Worm (Caenorhabditis elegans): ENCODE data around the gene rabn-5.
A peak's percentile ranks its signal among the peaks of the same experiment; 100 is the strongest.

Gene rabn-5

ce11 chrIII:5838159-5839046 lies 25.9 kb upstream of the rabn-5 start (continued):
- TF ChIP-seq alr-1 (tag; optimal IDR thresholded peaks at IDR 0.05): no peak
- TF ChIP-seq crh-2 (tag; optimal IDR thresholded peaks at IDR 0.05): peak; percentile 92
- TF ChIP-seq nhr-77 (tag; optimal IDR thresholded peaks at IDR 0.05): no peak
- no peak for TF ChIP-seq lin-11 (tag; optimal IDR thresholded peaks at IDR 0.05)
- peak in 1 of 2 experiments; percentile 58 for TF ChIP-seq lsy-2 (tag; optimal IDR thresholded peaks at IDR 0.05)
- peak; percentile 96 for TF ChIP-seq elt-1 (tag; optimal IDR thresholded peaks at IDR 0.05)
- peak; percentile 62 for TF ChIP-seq nhr-129 (tag; optimal IDR thresholded peaks at IDR 0.05)
- TF ChIP-seq ztf-11 (tag; optimal IDR thresholded peaks at IDR 0.05): no peak

DNA sequence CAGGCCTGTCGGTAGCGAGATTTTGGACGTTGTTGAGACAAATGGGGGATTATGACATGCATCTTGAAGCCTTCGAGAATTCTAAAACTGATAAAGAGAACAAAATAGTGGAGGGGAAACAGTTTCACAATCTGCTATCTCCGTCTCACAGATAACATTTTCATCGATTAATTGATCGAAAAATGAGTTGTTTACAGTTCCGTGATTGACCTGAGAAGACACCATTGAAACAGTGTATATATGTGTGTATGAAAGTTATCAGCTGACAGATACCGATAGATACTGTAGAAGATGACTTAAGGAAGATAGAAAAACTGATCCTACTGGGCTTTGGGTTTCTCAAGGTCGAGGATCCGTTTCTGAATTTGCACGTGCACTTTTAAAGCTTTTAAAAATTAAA lies 25.2 kb upstream of the rabn-5 start:
- TF ChIP-seq sma-9 (GFP tag; optimal IDR thresholded peaks at IDR 0.05) (peak; percentile 61), sma-9 (tag; optimal IDR thresholded peaks at IDR 0.05) (no peak), egl-27 (tag; optimal IDR thresholded peaks at IDR 0.05) (peak; percentile 59), dmd-4 (tag; optimal IDR thresholded peaks at IDR 0.05) (no peak), unc-55 (GFP tag; optimal IDR thresholded peaks at IDR 0.05) (no peak), nhr-23 (tag; optimal IDR thresholded peaks at IDR 0.05) (no peak), ztf-1 (GFP tag; conservative IDR thresholded peaks at IDR 0.05) (no peak), lin-39 (tag; optimal IDR thresholded peaks at IDR 0.05) (no peak), sem-4 (tag; optimal IDR thresholded peaks at IDR 0.05) (no peak), lsy-2 (tag; optimal IDR thresholded peaks at IDR 0.05) (peak in 1 of 2 experiments; percentile 32), nhr-6 (tag; optimal IDR thresholded peaks at IDR 0.05) (no peak), nhr-129 (tag; optimal IDR thresholded peaks at IDR 0.05) (peak; percentile 26), sma-3 (GFP tag; optimal IDR thresholded peaks at IDR 0.05) (no peak), unc-39 (tag; optimal IDR thresholded peaks at IDR 0.05) (no peak), Y55F3AM.14 (GFP tag; optimal IDR thresholded peaks at IDR 0.05) (no peak), nhr-12 (tag; optimal IDR thresholded peaks at IDR 0.05) (no peak), ztf-4 (tag; optimal IDR thresholded peaks at IDR 0.05) (no peak), lin-11 (tag; optimal IDR thresholded peaks at IDR 0.05) (no peak), unc-62 (GFP tag; optimal IDR thresholded peaks at IDR 0.05) (no peak), snpc-4 (tag; optimal IDR thresholded peaks at IDR 0.05) (no peak), gmeb-1 (tag; optimal IDR thresholded peaks at IDR 0.05) (peak; percentile 46), alr-1 (tag; optimal IDR thresholded peaks at IDR 0.05) (no peak), mdl-1 (tag; optimal IDR thresholded peaks at IDR 0.05) (no peak), nhr-77 (tag; optimal IDR thresholded peaks at IDR 0.05) (no peak), nhr-10 (tag; optimal IDR thresholded peaks at IDR 0.05) (no peak), nhr-11 (tag; optimal IDR thresholded peaks at IDR 0.05) (no peak), ceh-16 (tag; optimal IDR thresholded peaks at IDR 0.05) (no peak), blmp-1 (tag; optimal IDR thresholded peaks at IDR 0.05; ENCODE audit: insufficient read depth) (peak; percentile 49), ama-1 (optimal IDR thresholded peaks at IDR 0.05) (no peak), peb-1 (tag; optimal IDR thresholded peaks at IDR 0.05) (no peak), ZK546.5 (tag; optimal IDR thresholded peaks at IDR 0.05) (no peak), nhr-237 (tag; optimal IDR thresholded peaks at IDR 0.05) (no peak), crh-2 (tag; optimal IDR thresholded peaks at IDR 0.05) (peak; percentile 25), lin-13 (GFP tag; optimal IDR thresholded peaks at IDR 0.05) (no peak), nhr-25 (tag; optimal IDR thresholded peaks at IDR 0.05) (no peak), aly-2 (tag; optimal IDR thresholded peaks at IDR 0.05) (no peak), zag-1 (tag; optimal IDR thresholded peaks at IDR 0.05) (no peak), nhr-21 (tag; optimal IDR thresholded peaks at IDR 0.05) (no peak), F13H6.1 (tag; optimal IDR thresholded peaks at IDR 0.05) (no peak), mbf-1 (tag; optimal IDR thresholded peaks at IDR 0.05) (no peak), fos-1 (tag; optimal IDR thresholded peaks at IDR 0.05) (peak; percentile 41), C34F6.9 (tag; optimal IDR thresholded peaks at IDR 0.05) (no peak), elt-1 (tag; optimal IDR thresholded peaks at IDR 0.05) (no peak), ceh-82 (tag; optimal IDR thresholded peaks at IDR 0.05) (no peak), ztf-11 (tag; optimal IDR thresholded peaks at IDR 0.05) (no peak), skn-1 (tag; optimal IDR thresholded peaks at IDR 0.05) (peak; percentile 3)

Measured in whole organism, L2 larva.